Worm (Caenorhabditis elegans) whole organism, L4/young adult: ENCODE results near the gene T21C9.9.

Experiments used
- W03F9.2 ChIP-seq: fragments of 150-350 bp; optimal IDR thresholded peaks from 2 replicates; lab custom pipeline; 2014; ENCODE audit warnings: missing biosample characterization, missing genetic modification characterization
- dao-5 ChIP-seq: sonication (generic microtip); optimal IDR thresholded peaks from 2 replicates; lab custom pipeline; 2016; ENCODE audit warnings: missing genotype, missing genetic modification characterization, moderate library complexity, missing compliant biosample characterization
- him-1 ChIP-seq: sonication (generic microtip); optimal IDR thresholded peaks from 2 replicates; lab custom pipeline; 2016; ENCODE audit warnings: missing genotype, missing genetic modification reagents, missing genetic modification characterization, missing compliant biosample characterization

DNA sequence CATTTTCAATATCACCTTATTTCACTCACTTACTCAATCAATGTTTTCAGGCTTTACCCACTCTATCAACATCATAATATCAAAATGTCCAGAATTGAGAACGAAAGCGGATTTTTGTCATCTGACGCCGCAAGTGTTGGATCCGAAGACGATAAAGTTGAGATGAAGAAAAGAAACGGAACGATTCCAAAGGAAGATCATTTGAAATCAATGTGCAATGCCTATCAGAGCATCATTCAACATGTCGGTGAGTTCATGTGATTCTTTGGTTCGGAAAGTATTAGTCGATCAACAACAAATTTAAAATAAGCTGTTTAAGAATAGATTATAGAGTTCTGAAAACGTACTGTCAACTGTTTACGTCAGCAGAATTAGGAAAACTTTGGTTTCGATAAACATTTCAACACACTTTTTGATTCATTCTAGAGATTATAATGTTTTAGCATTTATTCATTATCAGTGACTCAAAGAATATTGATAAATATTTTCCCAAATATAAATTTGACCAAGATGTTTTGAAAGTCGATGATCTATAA, 27.5 kb downstream of the T21C9.9 start, which contains the start of gene cat-4:
- no peak for TF ChIP-seq W03F9.2 (tag; lab: Kevin White, UChicago)
- no peak for TF ChIP-seq dao-5 (tag; lab: Kevin White, UChicago)
- TF ChIP-seq him-1: no peak
